Worm (Caenorhabditis elegans): ENCODE measurements around the gene pqn-76.

DNA sequence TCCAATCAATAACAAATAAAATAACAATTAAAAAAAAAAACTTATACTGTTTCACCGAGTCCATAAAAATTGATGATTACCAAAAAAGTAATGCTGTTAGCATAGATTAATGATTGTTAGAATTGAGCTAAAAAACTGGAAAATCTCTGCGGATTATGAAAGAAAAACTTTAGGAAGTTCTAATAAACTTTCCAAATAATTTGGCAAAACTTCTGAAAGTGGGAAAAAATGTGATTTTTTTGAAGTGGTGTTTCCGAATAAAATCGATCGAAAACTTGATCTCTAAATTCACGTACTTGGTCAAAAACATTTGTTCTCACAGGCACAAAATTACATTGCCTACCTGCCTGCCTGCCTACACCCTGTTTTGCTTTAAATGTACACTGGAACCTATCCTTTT lies 7.2 kb upstream of the pqn-76 start:
- TF ChIP-seq R02D3.7 (tag; optimal IDR thresholded peaks at IDR 0.05) (no peak), mdl-1 (tag; optimal IDR thresholded peaks at IDR 0.05) (no peak), skn-1 (tag; optimal IDR thresholded peaks at IDR 0.05) (no peak)

All from whole organism, L2 larva.